Fruit fly (Drosophila melanogaster): ENCODE data around the gene CG32246.

The CG32246 gene

dm6 chr3L:4623870-4624269, 2.9 kb downstream of the CG32246 start:
- no peak for TF ChIP-seq fkh (GFP tag; optimal IDR thresholded peaks at IDR 0.05)
- peak; percentile 79 for TF ChIP-seq CG15336 (GFP tag; IDR thresholded peaks at IDR 0.05)
- peak; percentile 26 for TF ChIP-seq esn (GFP tag; optimal IDR thresholded peaks at IDR 0.05)
- TF ChIP-seq CG16779 (tag; optimal IDR thresholded peaks at IDR 0.05): no peak
- TF ChIP-seq topi (GFP tag; optimal IDR thresholded peaks at IDR 0.05): peak; percentile 33
- TF ChIP-seq Eip75B (GFP tag; optimal IDR thresholded peaks at IDR 0.05): peak; percentile 52
- TF ChIP-seq CG6808 (GFP tag; optimal IDR thresholded peaks at IDR 0.05): peak; percentile 53
- TF ChIP-seq CG8319 (GFP tag; optimal IDR thresholded peaks at IDR 0.05): no peak
- peak; percentile 69 for TF ChIP-seq acj6 (GFP tag; optimal IDR thresholded peaks at IDR 0.05)
- no peak for TF ChIP-seq vri (GFP tag; optimal IDR thresholded peaks at IDR 0.05)
- TF ChIP-seq CG9139 (GFP tag; optimal IDR thresholded peaks at IDR 0.05): no peak
- TF ChIP-seq CG6854 (GFP tag; optimal IDR thresholded peaks at IDR 0.05): no peak
- peak; percentile 63 for TF ChIP-seq eg (GFP tag; IDR thresholded peaks at IDR 0.05)
- 0 out of 2 replicates have a peak, but pooled peaks have one; percentile 20 for TF ChIP-seq CG11294 (GFP tag; IDR thresholded peaks at IDR 0.05)
- peak; percentile 43 for TF ChIP-seq Hr39 (GFP tag; optimal IDR thresholded peaks at IDR 0.05)
- TF ChIP-seq dsx (GFP tag; optimal IDR thresholded peaks at IDR 0.05; ENCODE audit: poor library complexity, severe bottlenecking): peak; percentile 41
- no peak for TF ChIP-seq Hr38 (GFP tag; optimal IDR thresholded peaks at IDR 0.05)
- peak; percentile 34 for TF ChIP-seq CG31627 (GFP tag; optimal IDR thresholded peaks at IDR 0.05)
- TF ChIP-seq salr (GFP tag; optimal IDR thresholded peaks at IDR 0.05): peak; percentile 35 to 81
- peak; percentile 69 for TF ChIP-seq CG4318 (GFP tag; optimal IDR thresholded peaks at IDR 0.05)
- peak; percentile 39 for TF ChIP-seq achi (GFP tag; optimal IDR thresholded peaks at IDR 0.05)
- peak; percentile 83 for TF ChIP-seq Hr4 (GFP tag; optimal IDR thresholded peaks at IDR 0.05)
- TF ChIP-seq ss (GFP tag; optimal IDR thresholded peaks at IDR 0.05): no peak
- TF ChIP-seq CG7368 (GFP tag; optimal IDR thresholded peaks at IDR 0.05): peak; percentile 55
- TF ChIP-seq fd59A (GFP tag; optimal IDR thresholded peaks at IDR 0.05): peak; percentile 42
- peak; percentile 10 for TF ChIP-seq Met (GFP tag; optimal IDR thresholded peaks at IDR 0.05)
- peak; percentile 44 for TF ChIP-seq CG8632 (GFP tag; optimal IDR thresholded peaks at IDR 0.05)
- peak; percentile 54; the same call in 2 of the 3 replicates for TF ChIP-seq CG6163 (GFP tag; IDR thresholded peaks at IDR 0.05)
- TF ChIP-seq CG6276 (GFP tag; optimal IDR thresholded peaks at IDR 0.05): peak; percentile 52
- peak; percentile 85 for TF ChIP-seq CG32006 (GFP tag; optimal IDR thresholded peaks at IDR 0.05)
- TF ChIP-seq net (GFP tag; optimal IDR thresholded peaks at IDR 0.05): peak; percentile 61
- peak; percentile 32 for TF ChIP-seq Sox14 (GFP tag; optimal IDR thresholded peaks at IDR 0.05)
- TF ChIP-seq CG11902 (GFP tag; optimal IDR thresholded peaks at IDR 0.05): peak; percentile 12
- TF ChIP-seq Sox102F (GFP tag; optimal IDR thresholded peaks at IDR 0.05): peak; percentile 19
- peak; percentile 41 for TF ChIP-seq Lpt (GFP tag; optimal IDR thresholded peaks at IDR 0.05)
- TF ChIP-seq cyc (GFP tag; optimal IDR thresholded peaks at IDR 0.05): peak; percentile 32
- TF ChIP-seq Ets21C (GFP tag; optimal IDR thresholded peaks at IDR 0.05): no peak
- TF ChIP-seq OdsH (GFP tag; optimal IDR thresholded peaks at IDR 0.05): peak; percentile 78
- peak; percentile 48 for TF ChIP-seq Smox (GFP tag; optimal IDR thresholded peaks at IDR 0.05)
- TF ChIP-seq Eip78C (GFP tag): peak; percentile 87
- TF ChIP-seq spab (GFP tag; optimal IDR thresholded peaks at IDR 0.05): peak; percentile 57
- TF ChIP-seq pdm3 (GFP tag; optimal IDR thresholded peaks at IDR 0.05): peak; percentile 73
- TF ChIP-seq CG1621 (tag; optimal IDR thresholded peaks at IDR 0.05): peak; percentile 40
- TF ChIP-seq CG3032 (tag; optimal IDR thresholded peaks at IDR 0.05): peak; percentile 64
- TF ChIP-seq dac (GFP tag; optimal IDR thresholded peaks at IDR 0.05): no peak
- peak; percentile 56 for TF ChIP-seq Gug (GFP tag; IDR thresholded peaks at IDR 0.05)
- TF ChIP-seq CG34406 (GFP tag; optimal IDR thresholded peaks at IDR 0.05): peak; percentile 16
- TF ChIP-seq Eip93F (GFP tag; optimal IDR thresholded peaks at IDR 0.05): no peak
- TF ChIP-seq Ets96B (tag; optimal IDR thresholded peaks at IDR 0.05): peak; percentile 64
- TF ChIP-seq lz (GFP tag; optimal IDR thresholded peaks at IDR 0.05): peak; percentile 22
- peak; percentile 71 for TF ChIP-seq CG8119 (GFP tag; IDR thresholded peaks at IDR 0.05)
- TF ChIP-seq CG11762 (GFP tag; optimal IDR thresholded peaks at IDR 0.05; ENCODE audit: insufficient read depth): no peak

Data from whole organism, prepupa.